Fruit fly (Drosophila melanogaster) whole organism: ENCODE results near the gene CG33523.

Source experiments
- pan ChIP-seq: fragments of >200 bp; optimal IDR thresholded peaks from 2 replicates; lab custom pipeline; 2017
- usp ChIP-seq: fragments of >200 bp; optimal IDR thresholded peaks from 2 replicates; lab custom pipeline; 2017; ENCODE audit warnings: missing biosample characterization, missing genetic modification characterization, mixed read lengths

DNA sequence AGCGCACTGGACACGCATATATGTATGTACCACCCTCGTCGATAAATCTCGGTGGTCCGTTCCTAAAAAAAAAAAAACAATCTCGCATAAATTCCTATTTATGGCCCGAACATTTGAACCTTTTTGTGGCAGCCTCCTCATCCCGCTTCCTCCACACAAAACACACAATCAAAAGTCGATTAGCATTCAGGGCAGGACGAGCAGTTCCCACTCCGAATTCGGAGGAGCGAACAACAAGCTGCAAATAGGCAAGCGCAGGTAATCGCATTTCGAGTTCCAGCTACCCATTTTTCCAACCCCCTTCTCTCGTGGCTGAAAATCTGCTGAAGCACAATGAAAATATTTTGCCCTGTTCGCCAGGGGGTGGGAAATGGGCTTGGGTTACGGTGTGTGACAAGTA lies 31.9 kb upstream of the CG33523 start:
- TF ChIP-seq usp (no peak), pan (lab: Kevin White, UChicago) (no peak)
